Worm (Caenorhabditis elegans) whole organism, L2 larva: Measurements from ENCODE around the gene W03C9.2.

ENCODE experiments used
- ama-1 ChIP-seq: fragments of 150-350 bp; optimal IDR thresholded peaks from 2 replicates; lab custom pipeline; 2018; ENCODE audit warnings: inconsistent platforms
- egl-27 ChIP-seq: sonication (generic microtip); optimal IDR thresholded peaks from 3 replicates; lab custom pipeline; 2017; ENCODE audit warnings: missing biosample characterization, missing genetic modification reagents, missing genetic modification characterization
- elt-3 ChIP-seq: sonication (generic microtip); optimal IDR thresholded peaks from 2 replicates; lab custom pipeline; 2017; ENCODE audit warnings: missing biosample characterization, missing genetic modification characterization
- lin-11 ChIP-seq: fragments of 150-350 bp; sonication (generic microtip); optimal IDR thresholded peaks from 2 replicates; lab custom pipeline; 2014; ENCODE audit warnings: missing biosample characterization, missing genetic modification characterization, inconsistent platforms, mixed read lengths
- nhr-77 ChIP-seq: fragments of 150-350 bp; optimal IDR thresholded peaks from 2 replicates; lab custom pipeline; 2014; ENCODE audit warnings: missing biosample characterization, missing genetic modification characterization
- unc-39 ChIP-seq: fragments of 150-350 bp; optimal IDR thresholded peaks from 2 replicates; lab custom pipeline; 2014; ENCODE audit warnings: missing biosample characterization, missing genetic modification characterization
- unc-55 ChIP-seq: fragments of 150-350 bp; sonication (generic microtip); optimal IDR thresholded peaks from 3 replicates; lab custom pipeline; 2014; ENCODE audit warnings: missing biosample characterization, missing genetic modification reagents, missing genetic modification characterization
- unc-62 ChIP-seq: fragments of 150-350 bp; optimal IDR thresholded peaks from 2 replicates; lab custom pipeline; 2014; ENCODE audit warnings: missing biosample characterization, missing genetic modification reagents, missing genetic modification characterization

DNA sequence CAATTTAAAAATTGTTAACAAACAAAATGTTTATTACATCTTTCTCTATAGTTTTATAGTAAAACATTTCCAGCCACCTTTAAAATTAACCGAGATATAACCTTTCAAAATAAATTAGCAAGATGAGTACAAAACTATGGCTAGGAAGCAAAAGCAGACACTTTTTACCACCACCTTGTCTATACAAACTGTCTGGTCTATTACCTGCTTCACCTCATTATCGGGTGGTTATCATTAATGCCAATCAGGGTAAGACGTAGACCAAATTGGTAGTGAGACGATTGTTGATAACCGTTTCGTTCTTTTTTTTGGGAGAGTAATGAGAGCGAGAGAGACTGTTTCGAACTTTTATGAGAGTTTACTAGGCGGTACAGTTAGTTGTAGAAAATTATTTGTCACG is 25.8 kb upstream of the W03C9.2 start:
- TF ChIP-seq lin-11 (tag; lab: Kevin White, UChicago) (no peak), nhr-77 (no peak), egl-27 (tag; lab: Kevin White, UChicago) (no peak), ama-1 (lab: Kevin White, UChicago) (no peak), elt-3 (tag; lab: Kevin White, UChicago) (no peak), unc-62 (GFP tag; lab: Kevin White, UChicago) (no peak), unc-55 (GFP tag; lab: Kevin White, UChicago) (no peak), unc-39 (tag; lab: Kevin White, UChicago) (no peak)
